Worm (Caenorhabditis elegans): Measurements from ENCODE around the gene smf-1.

DNA sequence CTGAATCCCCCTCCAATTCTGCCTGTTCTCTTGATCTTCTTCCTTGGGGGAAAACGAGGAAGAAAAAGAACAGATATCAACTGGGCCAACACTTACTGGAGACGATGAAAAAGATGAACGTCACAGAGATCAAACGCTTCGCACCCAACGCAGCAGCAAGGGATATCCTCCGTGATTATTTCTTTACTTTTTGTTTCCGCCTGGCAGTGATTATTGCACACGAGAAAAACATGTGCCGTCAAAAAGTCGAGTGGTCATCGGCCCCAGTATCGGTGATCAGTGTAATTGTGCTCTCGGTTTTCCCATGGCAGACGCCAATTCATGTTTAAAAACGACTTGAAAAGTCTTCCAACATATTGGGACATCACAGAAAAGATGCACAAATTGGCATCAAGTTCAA is 22.6 kb upstream of the smf-1 start:
- TF ChIP-seq lin-35 (GFP tag; optimal IDR thresholded peaks at IDR 0.05) (no peak), Y53F4B.3 (GFP tag; IDR thresholded peaks at IDR 0.05) (no peak), zim-3 (tag; optimal IDR thresholded peaks at IDR 0.05) (no peak), madf-8 (GFP tag; conservative IDR thresholded peaks at IDR 0.05) (no peak), sptf-2 (GFP tag; optimal IDR thresholded peaks at IDR 0.05) (no peak), mxl-1 (tag; optimal IDR thresholded peaks at IDR 0.05) (no peak), nfya-2 (GFP tag; IDR thresholded peaks at IDR 0.05) (no peak), bed-2 (GFP tag; IDR thresholded peaks at IDR 0.05) (no peak), ama-1 (optimal IDR thresholded peaks at IDR 0.05) (no peak), ama-1 (GFP tag; optimal IDR thresholded peaks at IDR 0.05) (no peak), lir-1 (GFP tag; conservative IDR thresholded peaks at IDR 0.05) (no peak), zfh-2 (GFP tag; conservative IDR thresholded peaks at IDR 0.05) (no peak), him-1 (tag; optimal IDR thresholded peaks at IDR 0.05) (no peak), unc-130 (GFP tag; optimal IDR thresholded peaks at IDR 0.05) (no peak), F23B12.7 (tag; optimal IDR thresholded peaks at IDR 0.05; ENCODE audit: insufficient read depth) (no peak)
